Worm (Caenorhabditis elegans) whole organism, L2 larva: ENCODE results near the gene B0495.7.
A peak's percentile ranks its signal among the peaks of the same experiment; 100 is the strongest.

Source experiments
- C34F6.9 ChIP-seq: fragments of 150-350 bp; optimal IDR thresholded peaks from 2 replicates; lab custom pipeline; 2014; ENCODE audit warnings: missing biosample characterization, missing genetic modification characterization
- F13H6.1 ChIP-seq: sonication (generic microtip); optimal IDR thresholded peaks from 2 replicates; lab custom pipeline; 2016; ENCODE audit warnings: missing genetic modification characterization, missing compliant biosample characterization
- R02D3.7 ChIP-seq: fragments of 150-350 bp; optimal IDR thresholded peaks from 2 replicates; lab custom pipeline; 2014; ENCODE audit warnings: missing biosample characterization, missing genetic modification characterization
- Y55F3AM.14 ChIP-seq: fragments of 200-800 bp; sonication (Bioruptor generic); optimal IDR thresholded peaks from 2 replicates; lab custom pipeline; 2018; ENCODE audit warnings: mild to moderate bottlenecking, missing genetic modification characterization, missing compliant biosample characterization
- ZK546.5 ChIP-seq: sonication (generic microtip); optimal IDR thresholded peaks from 2 replicates; lab custom pipeline; 2017; ENCODE audit warnings: missing biosample characterization, missing genetic modification characterization
- alr-1 ChIP-seq: fragments of 150-350 bp; optimal IDR thresholded peaks from 2 replicates; lab custom pipeline; 2014; ENCODE audit warnings: missing biosample characterization, missing genetic modification characterization
- ama-1 ChIP-seq: fragments of 150-350 bp; optimal IDR thresholded peaks from 2 replicates; lab custom pipeline; 2018; ENCODE audit warnings: inconsistent platforms
- blmp-1 ChIP-seq: sonication (generic microtip); optimal IDR thresholded peaks from 2 replicates; lab custom pipeline; 2017; ENCODE audit warnings: missing genetic modification characterization, mild to moderate bottlenecking, missing compliant biosample characterization, antibody characterized with exemption, moderate library complexity; ENCODE audit not compliant: insufficient read depth
- ceh-16 ChIP-seq: fragments of 150-350 bp; optimal IDR thresholded peaks from 2 replicates; lab custom pipeline; 2014; ENCODE audit warnings: missing biosample characterization, missing genetic modification characterization
- ceh-82 ChIP-seq: fragments of 150-350 bp; optimal IDR thresholded peaks from 2 replicates; lab custom pipeline; 2014; ENCODE audit warnings: missing biosample characterization, missing genetic modification characterization
- crh-2 ChIP-seq: sonication (generic microtip); optimal IDR thresholded peaks from 2 replicates; lab custom pipeline; 2017; ENCODE audit warnings: missing biosample characterization, missing genetic modification characterization
- dmd-4 ChIP-seq: sonication (generic microtip); optimal IDR thresholded peaks from 2 replicates; lab custom pipeline; 2017; ENCODE audit warnings: missing biosample characterization, missing genetic modification characterization
- egl-27 ChIP-seq: sonication (generic microtip); optimal IDR thresholded peaks from 3 replicates; lab custom pipeline; 2017; ENCODE audit warnings: missing biosample characterization, missing genetic modification reagents, missing genetic modification characterization
- elt-3 ChIP-seq: sonication (generic microtip); optimal IDR thresholded peaks from 2 replicates; lab custom pipeline; 2017; ENCODE audit warnings: missing biosample characterization, missing genetic modification characterization
- lin-11 ChIP-seq: fragments of 150-350 bp; sonication (generic microtip); optimal IDR thresholded peaks from 2 replicates; lab custom pipeline; 2014; ENCODE audit warnings: missing biosample characterization, missing genetic modification characterization, inconsistent platforms, mixed read lengths
- lsy-2 ChIP-seq, 2 experiments: fragments of 150-350 bp in 1 of 2; sonication (generic microtip) in 1 of 2; optimal IDR thresholded peaks; 2 replicates each; lab custom pipeline; 2014 to 2017; ENCODE audit warnings: missing biosample characterization in 2 of 2, missing genetic modification characterization in 2 of 2
- mab-5 ChIP-seq: fragments of 150-350 bp; optimal IDR thresholded peaks from 2 replicates; lab custom pipeline; 2014; ENCODE audit warnings: missing biosample characterization, missing genetic modification characterization
- mbf-1 ChIP-seq: sonication (generic microtip); optimal IDR thresholded peaks from 2 replicates; lab custom pipeline; 2017; ENCODE audit warnings: missing biosample characterization, missing genetic modification characterization
- nhr-10 ChIP-seq: sonication (generic microtip); optimal IDR thresholded peaks from 2 replicates; lab custom pipeline; 2017; ENCODE audit warnings: missing biosample characterization, missing genetic modification characterization
- nhr-12 ChIP-seq: fragments of 150-350 bp; optimal IDR thresholded peaks from 2 replicates; lab custom pipeline; 2014; ENCODE audit warnings: missing biosample characterization, missing genetic modification characterization
- nhr-129 ChIP-seq: fragments of 150-350 bp; optimal IDR thresholded peaks from 2 replicates; lab custom pipeline; 2014; ENCODE audit warnings: missing biosample characterization, missing genetic modification characterization
- nhr-21 ChIP-seq: fragments of 150-350 bp; optimal IDR thresholded peaks from 2 replicates; lab custom pipeline; 2014; ENCODE audit warnings: missing biosample characterization, missing genetic modification characterization
- nhr-237 ChIP-seq: fragments of 150-350 bp; optimal IDR thresholded peaks from 2 replicates; lab custom pipeline; 2014; ENCODE audit warnings: missing biosample characterization, missing genetic modification characterization
- nhr-6 ChIP-seq: fragments of 150-350 bp; optimal IDR thresholded peaks from 2 replicates; lab custom pipeline; 2014; ENCODE audit warnings: missing biosample characterization, missing genetic modification characterization
- sem-4 ChIP-seq: fragments of 150-350 bp; optimal IDR thresholded peaks from 2 replicates; lab custom pipeline; 2014; ENCODE audit warnings: missing biosample characterization, missing genetic modification reagents, missing genetic modification characterization
- skn-1 ChIP-seq: sonication (generic microtip); optimal IDR thresholded peaks from 2 replicates; lab custom pipeline; 2017; ENCODE audit warnings: missing biosample characterization, missing genetic modification characterization
- sma-9 ChIP-seq, 2 experiments: fragments of 150-350 bp in 1 of 2; sonication (generic microtip) in 1 of 2; optimal IDR thresholded peaks; 2 replicates each; lab custom pipeline; 2014 to 2016; ENCODE audit warnings: missing genetic modification characterization in 2 of 2, mild to moderate bottlenecking in 1 of 2, missing biosample characterization in 1 of 2, missing compliant biosample characterization in 1 of 2, missing genetic modification reagents in 1 of 2, moderate library complexity in 1 of 2
- snpc-4 ChIP-seq: fragments of 150-350 bp; optimal IDR thresholded peaks from 2 replicates; lab custom pipeline; 2014; ENCODE audit warnings: missing biosample characterization, missing genetic modification characterization
- unc-39 ChIP-seq: fragments of 150-350 bp; optimal IDR thresholded peaks from 2 replicates; lab custom pipeline; 2014; ENCODE audit warnings: missing biosample characterization, missing genetic modification characterization
- unc-55 ChIP-seq: fragments of 150-350 bp; sonication (generic microtip); optimal IDR thresholded peaks from 3 replicates; lab custom pipeline; 2014; ENCODE audit warnings: missing biosample characterization, missing genetic modification reagents, missing genetic modification characterization
- unc-62 ChIP-seq: fragments of 150-350 bp; optimal IDR thresholded peaks from 2 replicates; lab custom pipeline; 2014; ENCODE audit warnings: missing biosample characterization, missing genetic modification reagents, missing genetic modification characterization
- zag-1 ChIP-seq: fragments of 150-350 bp; optimal IDR thresholded peaks from 2 replicates; lab custom pipeline; 2014; ENCODE audit warnings: missing biosample characterization, missing genetic modification characterization
- ztf-1 ChIP-seq: fragments of 200-800 bp; sonication (Bioruptor generic); conservative IDR thresholded peaks from 2 replicates; pipeline ENCODE4 v1.3.6; 2022; ENCODE audit warnings: missing genetic modification characterization, missing compliant biosample characterization
- ztf-11 ChIP-seq: sonication (generic microtip); optimal IDR thresholded peaks from 2 replicates; lab custom pipeline; 2017; ENCODE audit warnings: missing biosample characterization, missing genetic modification characterization

B0495.7 gene

DNA sequence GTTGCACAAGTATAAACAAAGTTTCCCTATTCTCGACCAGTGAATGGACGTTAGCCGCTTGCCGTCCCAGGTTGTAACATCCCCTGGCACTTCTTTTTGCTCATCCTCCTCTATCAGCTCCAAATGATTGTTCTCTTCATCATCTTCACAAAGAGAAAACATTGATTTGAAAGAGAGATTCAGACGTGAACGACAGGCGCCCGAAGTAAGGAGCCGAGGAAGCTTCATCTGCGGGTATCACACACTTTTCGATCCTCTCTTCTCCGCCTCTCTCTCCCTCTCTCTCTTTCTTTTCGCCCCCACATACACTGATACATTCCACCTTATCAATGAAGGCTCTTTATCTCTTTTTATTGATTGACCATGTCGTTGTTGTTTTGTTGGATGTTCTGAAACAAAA, 17.8 kb upstream of the B0495.7 start:
- TF ChIP-seq mbf-1 (tag; lab: Kevin White, UChicago) (no peak), alr-1 (tag; lab: Kevin White, UChicago) (no peak), R02D3.7 (tag; lab: Kevin White, UChicago) (no peak), ZK546.5 (tag; lab: Kevin White, UChicago) (no peak), nhr-12 (tag; lab: Kevin White, UChicago) (no peak), nhr-129 (peak; percentile 62), sma-9 (GFP tag; optimal IDR thresholded peaks at IDR 0.05; lab: Kevin White, UChicago) (peak; percentile 0), sma-9 (tag; optimal IDR thresholded peaks at IDR 0.05; lab: Kevin White, UChicago) (no peak), F13H6.1 (tag; lab: Kevin White, UChicago) (peak; percentile 77), crh-2 (tag; lab: Kevin White, UChicago) (no peak), Y55F3AM.14 (no peak), snpc-4 (no peak), ama-1 (no peak), elt-3 (tag; lab: Kevin White, UChicago) (no peak), mab-5 (tag; lab: Kevin White, UChicago) (no peak), dmd-4 (tag; lab: Kevin White, UChicago) (no peak), ceh-16 (tag; lab: Kevin White, UChicago) (no peak), sem-4 (tag; lab: Kevin White, UChicago) (no peak), C34F6.9 (peak; percentile 10), unc-39 (tag; lab: Kevin White, UChicago) (no peak), unc-62 (GFP tag; lab: Kevin White, UChicago) (no peak), unc-55 (GFP tag; lab: Kevin White, UChicago) (no peak), zag-1 (tag; lab: Kevin White, UChicago) (no peak)

DNA sequence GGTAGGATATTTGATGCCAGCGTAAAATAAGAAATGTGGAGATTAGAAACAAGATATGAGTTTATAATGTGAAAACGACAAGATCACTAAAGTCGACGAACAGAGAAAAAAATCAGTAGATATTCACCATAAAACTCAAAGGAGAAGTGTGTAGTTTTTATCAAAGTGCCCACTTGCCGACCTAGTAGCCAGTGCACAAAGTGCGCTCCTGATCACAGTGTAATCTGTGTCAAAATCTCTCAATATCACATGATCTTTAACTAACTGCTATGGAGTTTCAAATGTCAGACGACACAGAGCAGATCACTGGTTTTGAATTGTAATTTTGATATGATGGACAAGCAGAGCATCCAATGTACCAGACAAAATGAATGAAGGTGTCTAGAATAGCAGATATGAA, 15.4 kb upstream of the B0495.7 start:
- no peak for TF ChIP-seq R02D3.7 (tag; lab: Kevin White, UChicago)
- peak; percentile 29 for TF ChIP-seq nhr-129
- no peak for TF ChIP-seq dmd-4 (tag; lab: Kevin White, UChicago)
- TF ChIP-seq egl-27 (tag; lab: Kevin White, UChicago), result no peak
- no peak for TF ChIP-seq sem-4 (tag; lab: Kevin White, UChicago)
- no peak for TF ChIP-seq ceh-82 (tag; lab: Kevin White, UChicago)
- TF ChIP-seq unc-62 (GFP tag; lab: Kevin White, UChicago), result no peak

- TF ChIP-seq lsy-2 (tag; optimal IDR thresholded peaks at IDR 0.05; lab: Kevin White, UChicago) (no peak), ZK546.5 (tag; lab: Kevin White, UChicago) (no peak), nhr-21 (tag; lab: Kevin White, UChicago) (no peak), sma-9 (GFP tag; optimal IDR thresholded peaks at IDR 0.05; lab: Kevin White, UChicago) (no peak), sma-9 (tag; optimal IDR thresholded peaks at IDR 0.05; lab: Kevin White, UChicago) (no peak), skn-1 (no peak), blmp-1 (tag; lab: Kevin White, UChicago) (no peak), nhr-6 (no peak), ztf-11 (tag; lab: Kevin White, UChicago) (no peak), alr-1 (tag; lab: Kevin White, UChicago) (no peak), snpc-4 (no peak)
Measured at ce11 chrII:7719039-7719438, 14.0 kb upstream of the B0495.7 start.

DNA sequence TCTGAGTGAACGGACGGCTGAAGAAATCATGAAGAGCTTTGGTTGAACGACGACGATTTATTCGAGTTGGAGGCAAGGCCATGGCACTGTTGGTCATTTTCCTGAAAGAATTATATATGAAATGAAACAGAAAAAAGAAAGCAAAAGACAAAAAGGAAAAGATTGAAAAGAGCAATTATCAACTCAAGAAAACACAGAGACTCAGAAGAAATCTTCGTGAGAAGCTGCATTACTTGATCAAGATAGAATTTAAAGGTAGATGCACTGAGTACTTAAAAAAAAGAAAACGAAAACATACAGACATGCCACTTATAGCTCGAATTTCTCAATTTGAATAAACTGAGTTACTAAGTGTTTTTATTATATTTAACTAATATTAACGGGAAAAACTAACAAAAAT, 13.5 kb upstream of the B0495.7 start, which contains the start of gene cpna-5:
cpna-5 (minus strand) TSS at position 101 of the 400 bp plus-strand sequence.
- TF ChIP-seq lin-11 (tag; lab: Kevin White, UChicago) (no peak), nhr-237 (tag; lab: Kevin White, UChicago) (no peak), nhr-6 (no peak), nhr-10 (tag; lab: Kevin White, UChicago) (no peak), snpc-4 (no peak), nhr-21 (tag; lab: Kevin White, UChicago) (no peak), ztf-1 (GFP tag; lab: Robert Waterston, UW) (no peak), skn-1 (no peak), C34F6.9 (no peak), crh-2 (tag; lab: Kevin White, UChicago) (no peak), unc-62 (GFP tag; lab: Kevin White, UChicago) (no peak)

DNA sequence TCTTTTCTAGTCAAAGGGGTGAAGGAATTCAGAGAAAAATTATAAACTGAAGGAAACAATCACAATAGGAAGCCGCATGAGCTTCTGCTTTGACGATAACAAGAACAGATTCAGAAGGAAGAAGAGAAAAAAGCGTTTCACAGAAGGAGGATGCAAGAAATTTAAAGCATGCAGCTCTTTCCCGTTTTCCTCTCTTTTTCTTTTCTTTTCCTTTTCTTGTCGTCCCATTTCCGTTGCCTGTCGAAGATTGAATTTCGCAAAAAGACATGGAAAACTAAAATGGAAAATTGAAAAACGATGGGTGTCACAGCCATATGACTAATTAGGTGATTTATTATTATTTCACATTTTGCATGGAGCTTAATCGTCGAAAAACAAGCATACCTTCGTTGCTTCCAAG, 11.1 kb upstream of the B0495.7 start:
- TF ChIP-seq C34F6.9 (peak; percentile 6), ama-1 (no peak), nhr-237 (tag; lab: Kevin White, UChicago) (no peak), sma-9 (GFP tag; optimal IDR thresholded peaks at IDR 0.05; lab: Kevin White, UChicago) (peak; percentile 39), sma-9 (tag; optimal IDR thresholded peaks at IDR 0.05; lab: Kevin White, UChicago) (no peak), nhr-21 (tag; lab: Kevin White, UChicago) (no peak), mab-5 (tag; lab: Kevin White, UChicago) (no peak), F13H6.1 (tag; lab: Kevin White, UChicago) (peak; percentile 36), lsy-2 (tag; optimal IDR thresholded peaks at IDR 0.05; lab: Kevin White, UChicago) (peak in 1 of 2 experiments; percentile 15)
